Fruit fly (Drosophila melanogaster): ENCODE data around the gene Fic.

Fic gene

DNA sequence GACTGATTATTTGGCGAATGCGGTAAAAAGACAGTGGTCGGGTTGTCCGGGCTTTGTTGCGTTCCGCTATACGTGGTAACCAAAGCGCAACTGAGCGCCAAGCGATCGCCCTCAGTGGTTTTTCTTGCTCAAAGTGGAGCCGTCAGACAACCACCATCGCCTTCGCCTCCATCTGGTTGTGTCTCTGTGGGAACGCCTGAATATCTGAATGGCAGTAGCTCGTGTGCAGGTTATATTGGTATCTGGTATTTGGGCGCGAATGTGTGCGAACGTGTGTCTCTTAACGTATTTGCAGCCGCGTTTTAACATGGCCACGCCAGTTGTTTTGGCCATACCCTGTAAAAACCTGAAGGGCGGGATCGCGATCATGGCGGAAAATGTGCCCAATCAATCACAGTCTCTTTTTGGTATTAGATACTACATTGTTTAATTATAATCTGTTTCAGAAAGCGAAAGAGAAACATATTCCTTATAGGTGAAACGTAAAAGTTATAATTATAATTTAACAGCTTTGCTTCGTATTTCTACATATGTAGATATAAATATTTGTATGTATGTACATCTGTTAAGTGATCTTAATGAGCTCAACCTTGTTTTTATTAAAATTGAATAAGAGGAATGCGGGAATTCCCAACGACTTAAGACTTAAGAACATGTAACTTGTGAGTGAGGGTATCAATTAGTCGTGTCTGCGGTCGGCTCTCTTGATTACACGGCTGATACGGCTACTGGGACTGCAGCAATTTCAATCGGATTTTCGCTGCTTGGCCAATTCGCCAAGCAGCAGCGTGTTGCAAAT is 48.0 kb downstream of the Fic start (continued):
- TF ChIP-seq Sox15 (GFP tag; optimal IDR thresholded peaks at IDR 0.05) (peak; percentile 51), Eip78C (GFP tag) (peak; percentile 95), CG32006 (GFP tag; optimal IDR thresholded peaks at IDR 0.05) (peak; percentile 85), CG31627 (GFP tag; optimal IDR thresholded peaks at IDR 0.05) (peak; percentile 48), eg (GFP tag; IDR thresholded peaks at IDR 0.05) (peak; percentile 48; the same call in 2 of the 3 replicates), fkh (GFP tag; optimal IDR thresholded peaks at IDR 0.05) (peak; percentile 10), Gug (GFP tag; IDR thresholded peaks at IDR 0.05) (no peak), CG6854 (GFP tag; optimal IDR thresholded peaks at IDR 0.05) (no peak), CG3032 (tag; optimal IDR thresholded peaks at IDR 0.05) (peak; percentile 71), Lpt (GFP tag; optimal IDR thresholded peaks at IDR 0.05) (no peak), Eip93F (GFP tag; optimal IDR thresholded peaks at IDR 0.05) (no peak), dac (GFP tag; optimal IDR thresholded peaks at IDR 0.05) (peak; percentile 46), CG10631 (GFP tag; optimal IDR thresholded peaks at IDR 0.05) (peak; percentile 48), CG6808 (GFP tag; optimal IDR thresholded peaks at IDR 0.05) (peak; percentile 67), CG8119 (GFP tag; IDR thresholded peaks at IDR 0.05) (peak; percentile 64; the same call in 2 of the 3 replicates), Sox102F (GFP tag; optimal IDR thresholded peaks at IDR 0.05) (peak; percentile 63), lz (GFP tag; optimal IDR thresholded peaks at IDR 0.05) (peak; percentile 56), topi (GFP tag; optimal IDR thresholded peaks at IDR 0.05) (peak; percentile 56), svp (GFP tag) (peak; percentile 77), CG6276 (GFP tag; optimal IDR thresholded peaks at IDR 0.05) (peak; percentile 73), CG8632 (GFP tag; optimal IDR thresholded peaks at IDR 0.05) (peak; percentile 54), CG34406 (GFP tag; optimal IDR thresholded peaks at IDR 0.05) (peak; percentile 59), CG7368 (GFP tag; optimal IDR thresholded peaks at IDR 0.05) (no peak), Blimp-1 (GFP tag; optimal IDR thresholded peaks at IDR 0.05) (no peak), CG4318 (GFP tag; optimal IDR thresholded peaks at IDR 0.05) (peak; percentile 75), Hr4 (GFP tag; optimal IDR thresholded peaks at IDR 0.05) (peak; percentile 62)

DNA sequence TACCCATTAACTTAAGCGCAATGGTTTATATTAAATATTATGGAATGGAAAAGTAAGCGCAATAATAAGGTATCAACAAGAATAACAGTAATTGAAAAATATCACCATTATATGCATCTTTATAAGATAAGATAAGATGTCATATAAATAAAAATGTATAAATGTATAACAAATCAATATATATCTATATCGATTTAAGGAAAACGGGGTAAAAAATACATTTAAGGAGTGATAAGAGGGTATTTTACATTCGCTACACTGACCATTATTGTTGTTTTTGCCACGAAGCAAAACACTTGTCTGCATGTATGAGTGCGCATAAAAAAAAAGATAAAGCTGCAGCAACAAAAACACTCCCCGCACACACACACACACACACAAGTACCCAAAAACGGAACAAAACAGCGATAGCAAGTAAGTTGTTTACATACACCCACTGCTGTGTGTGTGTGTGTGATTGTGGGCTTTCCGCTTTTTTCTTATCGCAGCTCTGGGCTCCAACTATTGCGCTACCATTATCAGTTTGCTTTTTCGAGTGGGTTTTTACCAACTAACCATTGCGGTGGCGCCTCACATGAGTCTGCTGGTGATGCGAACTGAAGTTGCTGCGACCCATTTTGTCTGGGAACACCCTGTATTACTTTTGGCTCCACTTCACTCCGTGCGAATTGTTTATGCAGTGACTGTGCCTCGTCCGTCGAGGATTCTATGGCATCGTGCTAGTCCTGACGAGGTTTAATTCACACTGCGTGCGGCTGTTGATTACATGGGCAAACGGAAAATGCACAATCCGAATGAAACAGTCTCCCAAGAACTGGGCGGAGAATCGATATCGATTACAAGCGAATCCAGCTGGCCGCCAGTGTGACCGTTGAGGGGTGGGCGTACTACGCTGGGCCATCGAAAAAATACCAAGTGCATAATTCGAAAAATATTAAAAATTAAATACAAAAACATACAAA is 49.2 kb downstream of the Fic start, which contains the start of gene mmy:
TSS of gene mmy (minus strand) at position 829 of the 962 bp plus-strand sequence.
- TF ChIP-seq CG11762 (GFP tag; optimal IDR thresholded peaks at IDR 0.05; ENCODE audit: insufficient read depth) (peak; percentile 59), dac (GFP tag; optimal IDR thresholded peaks at IDR 0.05) (peak; percentile 55), fkh (GFP tag; optimal IDR thresholded peaks at IDR 0.05) (peak; percentile 96), CG15336 (GFP tag; IDR thresholded peaks at IDR 0.05) (peak; percentile 81), svp (GFP tag) (peak; percentile 72), CG31627 (GFP tag; optimal IDR thresholded peaks at IDR 0.05) (no peak), CG6808 (GFP tag; optimal IDR thresholded peaks at IDR 0.05) (peak; percentile 72), CG32006 (GFP tag; optimal IDR thresholded peaks at IDR 0.05) (peak; percentile 84), CG3032 (tag; optimal IDR thresholded peaks at IDR 0.05) (peak; percentile 72), CG7368 (GFP tag; optimal IDR thresholded peaks at IDR 0.05) (peak; percentile 46), CG16779 (tag; optimal IDR thresholded peaks at IDR 0.05) (peak; percentile 59), Hr39 (GFP tag; optimal IDR thresholded peaks at IDR 0.05) (peak; percentile 9), CG6854 (GFP tag; optimal IDR thresholded peaks at IDR 0.05) (peak; percentile 50), Eip75B (GFP tag; optimal IDR thresholded peaks at IDR 0.05) (peak; percentile 7), CG10631 (GFP tag; optimal IDR thresholded peaks at IDR 0.05) (peak; percentile 67), eg (GFP tag; IDR thresholded peaks at IDR 0.05) (peak; percentile 85; the same call in 2 of the 3 replicates), Sox14 (GFP tag; optimal IDR thresholded peaks at IDR 0.05) (peak; percentile 17), CG11902 (GFP tag; optimal IDR thresholded peaks at IDR 0.05) (peak; percentile 33), Eip78C (GFP tag) (peak; percentile 82), CG6792 (GFP tag; optimal IDR thresholded peaks at IDR 0.05) (peak; percentile 47), Hr4 (GFP tag; optimal IDR thresholded peaks at IDR 0.05) (peak; percentile 52), dsx (GFP tag; optimal IDR thresholded peaks at IDR 0.05; ENCODE audit: poor library complexity, severe bottlenecking) (peak; percentile 72), CG6163 (GFP tag; IDR thresholded peaks at IDR 0.05) (peak; percentile 77), CG8319 (GFP tag; optimal IDR thresholded peaks at IDR 0.05) (no peak), CG8119 (GFP tag; IDR thresholded peaks at IDR 0.05) (peak; percentile 80), fd59A (GFP tag; optimal IDR thresholded peaks at IDR 0.05) (peak; percentile 69), OdsH (GFP tag; optimal IDR thresholded peaks at IDR 0.05) (peak; percentile 69), Blimp-1 (GFP tag; optimal IDR thresholded peaks at IDR 0.05) (no peak), vri (GFP tag; optimal IDR thresholded peaks at IDR 0.05) (peak; percentile 53), achi (GFP tag; optimal IDR thresholded peaks at IDR 0.05) (peak; percentile 69), lz (GFP tag; optimal IDR thresholded peaks at IDR 0.05) (peak; percentile 7), spab (GFP tag; optimal IDR thresholded peaks at IDR 0.05) (peak; percentile 67), CG8632 (GFP tag; optimal IDR thresholded peaks at IDR 0.05) (peak; percentile 63), net (GFP tag; optimal IDR thresholded peaks at IDR 0.05) (peak; percentile 67)
